Worm (Caenorhabditis elegans): ENCODE data around the gene acl-13.

acl-13 gene

DNA sequence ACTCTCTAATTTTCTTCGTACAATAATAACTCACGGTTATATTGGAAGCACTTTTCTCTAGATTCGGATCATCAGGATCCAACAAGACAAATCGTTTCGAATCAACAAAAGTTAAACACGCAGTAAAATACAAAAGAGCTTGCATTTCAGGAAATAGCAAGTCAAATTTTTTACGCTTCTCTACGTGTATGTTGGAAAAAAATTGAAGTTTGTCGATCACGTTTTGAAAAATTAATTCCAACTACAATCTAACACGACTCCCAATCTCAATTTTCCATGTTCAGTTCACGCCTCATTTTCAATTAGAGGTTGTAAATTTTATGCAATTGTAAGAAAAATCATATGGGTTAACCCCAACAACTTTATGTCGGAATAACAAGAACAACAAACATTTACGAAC, 20.3 kb upstream of the acl-13 start, which contains the start of gene spe-45 (continued):
- no peak for TF ChIP-seq hmg-20 (GFP tag; IDR thresholded peaks at IDR 0.05)
- TF ChIP-seq F22D6.2 (tag; optimal IDR thresholded peaks at IDR 0.05): no peak
- TF ChIP-seq ztf-6 (GFP tag; IDR thresholded peaks at IDR 0.05): no peak
- no peak for TF ChIP-seq ztf-22 (GFP tag; optimal IDR thresholded peaks at IDR 0.05)
- TF ChIP-seq ceh-27 (GFP tag; optimal IDR thresholded peaks at IDR 0.05): no peak
- TF ChIP-seq chd-7 (tag; optimal IDR thresholded peaks at IDR 0.05): no peak
- no peak for TF ChIP-seq attf-3 (GFP tag; conservative IDR thresholded peaks at IDR 0.05)
- no peak for TF ChIP-seq atf-7 (tag; optimal IDR thresholded peaks at IDR 0.05)
- 0 out of 2 replicates have a peak, but pooled peaks have one; percentile 2 for TF ChIP-seq F39B2.1 (GFP tag; IDR thresholded peaks at IDR 0.05)
- no peak for TF ChIP-seq B0035.1 (tag; optimal IDR thresholded peaks at IDR 0.05)
- no peak for TF ChIP-seq sdz-38 (tag; optimal IDR thresholded peaks at IDR 0.05)
- TF ChIP-seq nhr-80 (tag; optimal IDR thresholded peaks at IDR 0.05): no peak
- TF ChIP-seq F55B11.4 (tag; optimal IDR thresholded peaks at IDR 0.05; ENCODE audit: borderline replicate concordance, insufficient read depth): no peak
- TF ChIP-seq athp-1 (tag; optimal IDR thresholded peaks at IDR 0.05): peak; percentile 64
- no peak for TF ChIP-seq sea-2 (GFP tag; IDR thresholded peaks at IDR 0.05)
- TF ChIP-seq let-607 (tag; optimal IDR thresholded peaks at IDR 0.05): no peak
- TF ChIP-seq die-1 (tag; optimal IDR thresholded peaks at IDR 0.05): no peak
- no peak for TF ChIP-seq snpc-1.1 (tag; optimal IDR thresholded peaks at IDR 0.05; ENCODE audit: insufficient read depth)
- peak; percentile 71 for TF ChIP-seq F49E8.2 (tag; optimal IDR thresholded peaks at IDR 0.05; ENCODE audit: insufficient read depth)
- no peak for TF ChIP-seq sptf-2 (GFP tag; optimal IDR thresholded peaks at IDR 0.05)
- no peak for TF ChIP-seq F57C9.4 (tag; optimal IDR thresholded peaks at IDR 0.05)
- TF ChIP-seq lin-40 (tag; optimal IDR thresholded peaks at IDR 0.05): no peak
- TF ChIP-seq bed-2 (GFP tag; IDR thresholded peaks at IDR 0.05): no peak
- TF ChIP-seq lsy-27 (tag; optimal IDR thresholded peaks at IDR 0.05; ENCODE audit: borderline replicate concordance, insufficient read depth): no peak
- no peak for TF ChIP-seq F23B12.7 (tag; optimal IDR thresholded peaks at IDR 0.05; ENCODE audit: insufficient read depth)
- TF ChIP-seq egl-44 (GFP tag; IDR thresholded peaks at IDR 0.05): no peak
- TF ChIP-seq cebp-2 (GFP tag; IDR thresholded peaks at IDR 0.05): peak; percentile 81; the same call in 1 of the 2 replicates
- peak; percentile 28 for TF ChIP-seq lsl-1 (GFP tag; optimal IDR thresholded peaks at IDR 0.05)
- no peak for TF ChIP-seq unc-62 (GFP tag; optimal IDR thresholded peaks at IDR 0.05)
- TF ChIP-seq efl-1 (GFP tag; optimal IDR thresholded peaks at IDR 0.05): no peak
- TF ChIP-seq ccch-3 (GFP tag; optimal IDR thresholded peaks at IDR 0.05): no peak
- TF ChIP-seq F57A8.1 (GFP tag; optimal IDR thresholded peaks at IDR 0.05): no peak
- no peak for TF ChIP-seq ceh-91 (GFP tag; IDR thresholded peaks at IDR 0.05)
- peak; percentile 24; the same call in 1 of the 2 replicates for TF ChIP-seq ceh-58 (GFP tag; IDR thresholded peaks at IDR 0.05)
- TF ChIP-seq egrh-3 (GFP tag; IDR thresholded peaks at IDR 0.05): no peak
- TF ChIP-seq ZK185.1 (tag; optimal IDR thresholded peaks at IDR 0.05; ENCODE audit: poor library complexity, severe bottlenecking): no peak
- TF ChIP-seq B0261.1 (tag; optimal IDR thresholded peaks at IDR 0.05): no peak
- no peak for TF ChIP-seq C06A6.2 (GFP tag; conservative IDR thresholded peaks at IDR 0.05)
- TF ChIP-seq mel-28 (tag; optimal IDR thresholded peaks at IDR 0.05; ENCODE audit: borderline replicate concordance): no peak
- no peak for TF ChIP-seq F37B4.10 (GFP tag; IDR thresholded peaks at IDR 0.05)
- TF ChIP-seq nfya-2 (GFP tag; IDR thresholded peaks at IDR 0.05): no peak
- TF ChIP-seq ama-1 (optimal IDR thresholded peaks at IDR 0.05): no peak
- peak in 1 of 2 experiments; percentile 74 for TF ChIP-seq ama-1 (GFP tag; optimal IDR thresholded peaks at IDR 0.05)
- TF ChIP-seq him-1 (tag; optimal IDR thresholded peaks at IDR 0.05): peak; percentile 32
- peak in 1 of 3 experiments; percentile 38 for TF ChIP-seq lin-35 (GFP tag; optimal IDR thresholded peaks at IDR 0.05)
- TF ChIP-seq nhr-90 (tag; optimal IDR thresholded peaks at IDR 0.05): no peak
- TF ChIP-seq ets-4 (GFP tag; optimal IDR thresholded peaks at IDR 0.05): no peak
- TF ChIP-seq hlh-26 (GFP tag; conservative IDR thresholded peaks at IDR 0.05): no peak

All from whole organism, young adult.